Worm (Caenorhabditis elegans): ENCODE data around the gene bus-8B.

DNA sequence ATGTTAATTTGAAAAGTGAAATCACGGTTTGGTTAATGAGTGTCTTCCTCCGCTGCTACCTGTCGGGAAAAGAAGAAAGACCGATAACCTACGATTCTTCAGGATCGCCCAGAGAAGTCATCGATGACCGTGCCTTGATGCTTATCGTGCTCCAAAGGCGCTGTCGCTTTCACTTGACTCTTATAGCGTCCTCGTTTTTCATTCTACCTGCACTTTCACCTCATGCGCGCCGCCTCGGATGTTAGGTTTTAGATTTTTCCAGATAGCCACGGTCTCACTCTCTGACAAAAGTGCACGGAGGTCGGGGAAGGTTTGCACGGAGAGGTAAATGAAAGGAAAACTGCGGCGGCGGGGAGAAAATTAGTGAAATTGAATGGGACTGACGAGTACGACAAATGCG, 4.3 kb upstream of the bus-8B start:
- no peak for TF ChIP-seq elt-1 (tag; optimal IDR thresholded peaks at IDR 0.05)
- TF ChIP-seq unc-62 (GFP tag; optimal IDR thresholded peaks at IDR 0.05) = no peak
